Worm (Caenorhabditis elegans) whole organism, L1 larva: ENCODE results near the gene F53H4.3.

Experiments
- C16A3.4 ChIP-seq: fragments of 150-350 bp; optimal IDR thresholded peaks from 2 replicates; lab custom pipeline; 2014; ENCODE audit warnings: missing biosample characterization, missing genetic modification characterization
- C34B4.2 ChIP-seq: sonication (generic microtip); optimal IDR thresholded peaks from 2 replicates; lab custom pipeline; 2017; ENCODE audit warnings: mild to moderate bottlenecking, missing genetic modification characterization, missing compliant biosample characterization
- alr-1 ChIP-seq: fragments of 200-800 bp; sonication (Bioruptor generic); optimal IDR thresholded peaks from 2 replicates; lab custom pipeline; 2018; ENCODE audit warnings: borderline replicate concordance, mild to moderate bottlenecking, missing genetic modification characterization, missing compliant biosample characterization
- ceh-8 ChIP-seq: fragments of 200-800 bp; sonication (Bioruptor generic); optimal IDR thresholded peaks from 2 replicates; lab custom pipeline; 2018; ENCODE audit warnings: mild to moderate bottlenecking, missing genetic modification characterization, moderate library complexity, missing compliant biosample characterization
- ceh-82 ChIP-seq, 3 experiments: fragments of 150-350 bp in 1 of 3; sonication (generic microtip) in 2 of 3; optimal IDR thresholded peaks; 2 replicates each; lab custom pipeline; 2014 to 2017; ENCODE audit warnings: missing biosample characterization in 3 of 3, missing genetic modification characterization in 3 of 3
- efl-1 ChIP-seq, 4 experiments: fragments of 150-350 bp; optimal IDR thresholded peaks in 3 of 4; peaks in 1 of 4; 1 replicate in 1 of 4; 2 replicates in 3 of 4; lab custom pipeline; 2014; ENCODE audit warnings: missing biosample characterization in 2 of 4, missing genetic modification characterization in 2 of 4, missing genetic modification reagents in 2 of 4
- egl-27 ChIP-seq, 2 experiments: fragments of 150-350 bp in 1 of 2; sonication (generic microtip); optimal IDR thresholded peaks; 3 replicates each; lab custom pipeline; 2017 to 2018; ENCODE audit warnings: missing biosample characterization in 2 of 2, missing genetic modification characterization in 2 of 2, missing genetic modification reagents in 2 of 2
- ets-5 ChIP-seq: fragments of 200-800 bp; sonication (Bioruptor generic); IDR thresholded peaks from 2 replicates; pipeline ENCODE4 v1.3.6; 2022; ENCODE audit warnings: missing genetic modification characterization, missing compliant biosample characterization
- fkh-4 ChIP-seq: sonication (generic microtip); optimal IDR thresholded peaks from 2 replicates; lab custom pipeline; 2016; ENCODE audit warnings: missing compliant biosample characterization, missing genetic modification characterization, borderline replicate concordance
- fkh-8 ChIP-seq: sonication (generic microtip); optimal IDR thresholded peaks from 2 replicates; lab custom pipeline; 2016; ENCODE audit warnings: mild to moderate bottlenecking, missing genetic modification characterization, missing compliant biosample characterization
- fos-1 ChIP-seq: fragments of 150-350 bp; optimal IDR thresholded peaks from 2 replicates; lab custom pipeline; 2014; ENCODE audit warnings: missing biosample characterization, missing genetic modification characterization
- grh-1 ChIP-seq: fragments of 200-800 bp; sonication (Bioruptor generic); IDR thresholded peaks from 2 replicates; pipeline ENCODE4 v1.3.6; 2022; ENCODE audit warnings: missing genetic modification reagents, missing genetic modification characterization, missing compliant biosample characterization
- hlh-4 ChIP-seq: sonication (generic microtip); optimal IDR thresholded peaks from 2 replicates; lab custom pipeline; 2016; ENCODE audit warnings: mild to moderate bottlenecking, missing genetic modification characterization, missing compliant biosample characterization
- irx-1 ChIP-seq: sonication (generic microtip); optimal IDR thresholded peaks from 2 replicates; lab custom pipeline; 2016; ENCODE audit warnings: missing genetic modification characterization, missing compliant biosample characterization
- isw-1 ChIP-seq: fragments of 200-800 bp; sonication (Bioruptor generic); IDR thresholded peaks from 2 replicates; pipeline ENCODE4 v1.3.6; 2022; ENCODE audit warnings: missing genetic modification characterization, missing compliant biosample characterization
- jun-1 ChIP-seq: fragments of 150-350 bp; optimal IDR thresholded peaks from 2 replicates; lab custom pipeline; 2014; ENCODE audit warnings: missing biosample characterization, missing genetic modification reagents, missing genetic modification characterization
- lin-15B ChIP-seq: fragments of 150-350 bp; sonication (generic microtip); optimal IDR thresholded peaks from 3 replicates; lab custom pipeline; 2014; ENCODE audit warnings: missing biosample characterization, missing genetic modification characterization
- lir-3 ChIP-seq: sonication (generic microtip); optimal IDR thresholded peaks from 2 replicates; lab custom pipeline; 2016; ENCODE audit warnings: mild to moderate bottlenecking, missing genetic modification characterization, moderate library complexity, missing compliant biosample characterization; ENCODE audit not compliant: poor library complexity
- lsy-2 ChIP-seq, 2 experiments: fragments of 150-350 bp; optimal IDR thresholded peaks; 2 replicates each; lab custom pipeline; 2014; ENCODE audit warnings: missing biosample characterization in 2 of 2, missing genetic modification characterization in 2 of 2
- mab-9 ChIP-seq: fragments of 200-800 bp; sonication (Bioruptor generic); IDR thresholded peaks from 2 replicates; pipeline ENCODE4 v1.3.6; 2022; ENCODE audit warnings: missing genetic modification reagents, missing genetic modification characterization, missing compliant biosample characterization
- mep-1 ChIP-seq: fragments of 150-350 bp; optimal IDR thresholded peaks from 2 replicates; lab custom pipeline; 2014; ENCODE audit warnings: missing biosample characterization, missing genetic modification characterization
- nhr-11 ChIP-seq: fragments of 150-350 bp; optimal IDR thresholded peaks from 2 replicates; lab custom pipeline; 2014; ENCODE audit warnings: missing biosample characterization, missing genetic modification characterization
- nhr-12 ChIP-seq: sonication (generic microtip); optimal IDR thresholded peaks from 2 replicates; lab custom pipeline; 2017; ENCODE audit warnings: missing biosample characterization, missing genetic modification characterization
- nhr-28 ChIP-seq: fragments of 150-350 bp; optimal IDR thresholded peaks from 2 replicates; lab custom pipeline; 2014; ENCODE audit warnings: missing biosample characterization, missing genetic modification characterization
- nhr-77 ChIP-seq: fragments of 150-350 bp; optimal IDR thresholded peaks from 2 replicates; lab custom pipeline; 2014; ENCODE audit warnings: missing biosample characterization, missing genetic modification characterization
- nhr-85 ChIP-seq: sonication (generic microtip); peaks from one replicate; lab custom pipeline; 2016; ENCODE audit warnings: missing genetic modification characterization, inconsistent platforms, missing compliant biosample characterization
- pag-3 ChIP-seq: sonication (generic microtip); optimal IDR thresholded peaks from 2 replicates; lab custom pipeline; 2017; ENCODE audit warnings: missing genetic modification characterization, mild to moderate bottlenecking, missing compliant biosample characterization, antibody characterized with exemption, borderline replicate concordance; ENCODE audit not compliant: insufficient read depth
- pax-3 ChIP-seq: fragments of 200-800 bp; sonication (Bioruptor generic); optimal IDR thresholded peaks from 2 replicates; lab custom pipeline; 2018; ENCODE audit warnings: mild to moderate bottlenecking, missing genetic modification characterization, moderate library complexity, missing compliant biosample characterization
- snu-23 ChIP-seq: sonication (generic microtip); optimal IDR thresholded peaks from 2 replicates; lab custom pipeline; 2016; ENCODE audit warnings: missing genetic modification characterization, missing compliant biosample characterization
- swsn-7 ChIP-seq: sonication (generic microtip); optimal IDR thresholded peaks from 2 replicates; lab custom pipeline; 2016; ENCODE audit warnings: missing genetic modification characterization, missing compliant biosample characterization
- tbx-2 ChIP-seq: sonication (generic microtip); optimal IDR thresholded peaks from 2 replicates; lab custom pipeline; 2016; ENCODE audit warnings: missing genetic modification characterization, missing compliant biosample characterization
- tlp-1 ChIP-seq: fragments of 150-350 bp; optimal IDR thresholded peaks from 2 replicates; lab custom pipeline; 2014; ENCODE audit warnings: missing biosample characterization, missing genetic modification characterization
- unc-30 ChIP-seq: sonication (generic microtip); optimal IDR thresholded peaks from 2 replicates; lab custom pipeline; 2017; ENCODE audit warnings: missing biosample characterization, missing genetic modification characterization
- unc-62 ChIP-seq: fragments of 150-350 bp; optimal IDR thresholded peaks from 2 replicates; lab custom pipeline; 2014; ENCODE audit warnings: missing biosample characterization, missing genetic modification reagents, missing genetic modification characterization
- vab-15 ChIP-seq: sonication (generic microtip); optimal IDR thresholded peaks from 2 replicates; lab custom pipeline; 2017; ENCODE audit warnings: missing genotype, mild to moderate bottlenecking, missing genetic modification characterization, missing compliant biosample characterization
- zag-1 ChIP-seq: fragments of 150-350 bp; optimal IDR thresholded peaks from 2 replicates; lab custom pipeline; 2014; ENCODE audit warnings: missing biosample characterization, missing genetic modification characterization
- ztf-4 ChIP-seq: fragments of 150-350 bp; optimal IDR thresholded peaks from 2 replicates; lab custom pipeline; 2014; ENCODE audit warnings: missing biosample characterization, missing genetic modification characterization

F53H4.3 gene

ce11 chrX:15919372-15919771 lies 32.0 kb upstream of the F53H4.3 start, which contains the start of gene F31B9.7:
Gene F31B9.7 (plus strand): TSS chrX:15919672.
- TF ChIP-seq lir-3 (tag; lab: Kevin White, UChicago) (no peak), lsy-2 (tag; optimal IDR thresholded peaks at IDR 0.05; lab: Kevin White, UChicago) (no peak), tlp-1 (tag; lab: Kevin White, UChicago) (no peak), mep-1 (tag; lab: Kevin White, UChicago) (no peak), unc-30 (tag; lab: Kevin White, UChicago) (no peak), lin-15B (no peak), irx-1 (tag; lab: Kevin White, UChicago) (no peak), pax-3 (no peak), isw-1 (GFP tag; lab: Robert Waterston, UW) (no peak)

- TF ChIP-seq pag-3 (tag; lab: Kevin White, UChicago) (no peak), fos-1 (tag; lab: Kevin White, UChicago) (no peak), tlp-1 (tag; lab: Kevin White, UChicago) (no peak), zag-1 (tag; lab: Kevin White, UChicago) (no peak), unc-30 (tag; lab: Kevin White, UChicago) (no peak), swsn-7 (tag; lab: Kevin White, UChicago) (no peak), nhr-28 (tag; lab: Kevin White, UChicago) (no peak), vab-15 (tag; lab: Kevin White, UChicago) (no peak), ztf-4 (tag; lab: Kevin White, UChicago) (no peak), ets-5 (GFP tag; lab: Robert Waterston, UW) (no peak), mep-1 (tag; lab: Kevin White, UChicago) (no peak), hlh-4 (tag; lab: Kevin White, UChicago) (no peak), tbx-2 (tag; lab: Kevin White, UChicago) (no peak), snu-23 (GFP tag; lab: Kevin White, UChicago) (no peak), jun-1 (tag; lab: Kevin White, UChicago) (no peak), fkh-4 (tag; lab: Kevin White, UChicago) (no peak), grh-1 (no peak), nhr-12 (no peak), egl-27 (tag; optimal IDR thresholded peaks at IDR 0.05; lab: Kevin White, UChicago) (no peak)
Measured at ce11 chrX:15917000-15917399, 29.6 kb upstream of the F53H4.3 start, which contains the start of the genes F31B9.4 and F31B9.2. Gene F31B9.4 (minus strand): TSS chrX:15917100. Gene F31B9.2 (plus strand): TSS chrX:15917367.

ce11 chrX:15915774-15916173 lies 28.4 kb upstream of the F53H4.3 start:
- TF ChIP-seq efl-1 (optimal IDR thresholded peaks at IDR 0.05; lab: Kevin White, UChicago) (no peak), efl-1 (GFP tag; optimal IDR thresholded peaks at IDR 0.05 in 1 of 2; lab: Kevin White, UChicago) (peak in 1 of 2 experiments; percentile 9), alr-1 (tag; lab: Kevin White, UChicago) (no peak)

ce11 chrX:15912841-15913240 lies 25.4 kb upstream of the F53H4.3 start:
- no peak for TF ChIP-seq C16A3.4
- TF ChIP-seq C34B4.2 = no peak
- TF ChIP-seq irx-1 (tag; lab: Kevin White, UChicago) = no peak

- no peak for TF ChIP-seq unc-62 (GFP tag; lab: Kevin White, UChicago)
- no peak for TF ChIP-seq ceh-8
Measured at ce11 chrX:15910328-15910727, 22.9 kb upstream of the F53H4.3 start, which contains the start of gene npr-33. Gene npr-33 (plus strand): TSS chrX:15910628.

- no peak for TF ChIP-seq ceh-82 (tag; optimal IDR thresholded peaks at IDR 0.05; lab: Kevin White, UChicago)
- no peak for TF ChIP-seq mab-9 (GFP tag; lab: Robert Waterston, UW)
- no peak for TF ChIP-seq efl-1 (optimal IDR thresholded peaks at IDR 0.05; lab: Kevin White, UChicago)
- TF ChIP-seq efl-1 (GFP tag; optimal IDR thresholded peaks at IDR 0.05 in 1 of 2; lab: Kevin White, UChicago) = peak in 1 of 2 experiments; percentile 58
- TF ChIP-seq fkh-8 (tag; lab: Kevin White, UChicago) = no peak
- TF ChIP-seq nhr-11 (tag; lab: Kevin White, UChicago) = no peak
- TF ChIP-seq nhr-77 (tag; lab: Kevin White, UChicago) = no peak
- no peak for TF ChIP-seq nhr-85 (tag; lab: Kevin White, UChicago)
Measured at ce11 chrX:15902835-15903234, 15.4 kb upstream of the F53H4.3 start.
